Worm (Caenorhabditis elegans): ENCODE results near the gene R02E4.1.

ce11 chrX:4125165-4125803, 20.9 kb upstream of the R02E4.1 start:
- TF ChIP-seq unc-39 (tag; optimal IDR thresholded peaks at IDR 0.05) (no peak), unc-62 (GFP tag; optimal IDR thresholded peaks at IDR 0.05) (no peak), blmp-1 (tag; optimal IDR thresholded peaks at IDR 0.05) (no peak), lsy-2 (tag; optimal IDR thresholded peaks at IDR 0.05) (no peak), nhr-28 (tag; optimal IDR thresholded peaks at IDR 0.05) (no peak), nhr-237 (tag; optimal IDR thresholded peaks at IDR 0.05) (no peak), lin-32 (GFP tag; optimal IDR thresholded peaks at IDR 0.05) (peak; percentile 54), mab-5 (tag; optimal IDR thresholded peaks at IDR 0.05) (no peak), ham-2 (GFP tag; optimal IDR thresholded peaks at IDR 0.05) (no peak), nhr-12 (tag; optimal IDR thresholded peaks at IDR 0.05) (no peak)
